Fruit fly (Drosophila melanogaster) whole organism, embryonic: ENCODE results near the gene CG1703.
A peak's percentile ranks its signal among the peaks of the same experiment; 100 is the strongest.

Experiments
- Atf3 ChIP-seq: fragments of 200-800 bp; sonication (Bioruptor generic); optimal IDR thresholded peaks from 3 replicates; lab custom pipeline; 2016; ENCODE audit warnings: missing biosample characterization, missing genetic modification characterization
- Bgb ChIP-seq: fragments of 200-800 bp; sonication (Bioruptor generic); IDR thresholded peaks from 2 replicates; pipeline ENCODE4 v1.3.6; 2022; ENCODE audit warnings: missing biosample characterization, missing genetic modification characterization; ENCODE audit not compliant: partially characterized antibody
- Blimp-1 ChIP-seq: fragments of 200-800 bp; sonication (Bioruptor generic); optimal IDR thresholded peaks from 3 replicates; lab custom pipeline; 2018; ENCODE audit warnings: missing biosample characterization, missing genetic modification characterization, mild to moderate bottlenecking, moderate library complexity, missing genetic modification reagents
- CG10366 ChIP-seq: fragments of 200-800 bp; sonication (Bioruptor generic); IDR thresholded peaks from 2 replicates; pipeline ENCODE4 v1.3.6; 2022; ENCODE audit warnings: missing biosample characterization, missing genetic modification characterization
- CG10654 ChIP-seq: fragments of 200-800 bp; sonication (Bioruptor generic); optimal IDR thresholded peaks from 2 replicates; lab custom pipeline; 2016; ENCODE audit warnings: missing biosample characterization, missing genetic modification characterization
- CG11085 ChIP-seq: fragments of 200-800 bp; sonication (Bioruptor generic); IDR thresholded peaks from 2 replicates; pipeline ENCODE4 v1.3.6; 2022; ENCODE audit warnings: missing biosample characterization, missing genetic modification characterization
- CG13287 ChIP-seq: fragments of 200-800 bp; sonication (Bioruptor generic); IDR thresholded peaks from 2 replicates; pipeline ENCODE4 v1.3.6; 2022; ENCODE audit warnings: missing biosample characterization, missing genetic modification characterization; ENCODE audit not compliant: partially characterized antibody
- CG14667 ChIP-seq: fragments of 200-800 bp; sonication (Bioruptor generic); IDR thresholded peaks from 2 replicates; pipeline ENCODE4 v1.3.6; 2022; ENCODE audit warnings: missing biosample characterization, missing genetic modification characterization
- CG14710 ChIP-seq: fragments of 200-800 bp; sonication (Bioruptor generic); optimal IDR thresholded peaks from 3 replicates; lab custom pipeline; 2019; ENCODE audit warnings: missing biosample characterization, mild to moderate bottlenecking, missing genetic modification characterization, moderate library complexity
- CG15696 ChIP-seq: fragments of 200-800 bp; sonication (Bioruptor generic); optimal IDR thresholded peaks from 2 replicates; lab custom pipeline; 2019; ENCODE audit warnings: missing biosample characterization, mild to moderate bottlenecking, missing genetic modification characterization, moderate library complexity
- CG1603 ChIP-seq: fragments of 200-800 bp; sonication (Bioruptor generic); optimal IDR thresholded peaks from 2 replicates; lab custom pipeline; 2019; ENCODE audit warnings: missing biosample characterization, mild to moderate bottlenecking, missing genetic modification characterization, moderate library complexity
- CG1832 ChIP-seq: fragments of 200-800 bp; sonication (Bioruptor generic); optimal IDR thresholded peaks from 2 replicates; lab custom pipeline; 2017; ENCODE audit warnings: missing biosample characterization, mild to moderate bottlenecking, missing genetic modification characterization, inconsistent platforms
- CG31441 ChIP-seq: fragments of 200-800 bp; sonication (Bioruptor generic); IDR thresholded peaks from 2 replicates; pipeline ENCODE4 v1.3.6; 2022; ENCODE audit warnings: missing biosample characterization, missing genetic modification characterization
- CG3407 ChIP-seq: fragments of 200-800 bp; sonication (Bioruptor generic); optimal IDR thresholded peaks from 2 replicates; lab custom pipeline; 2018; ENCODE audit warnings: missing biosample characterization, mild to moderate bottlenecking, missing genetic modification characterization
- CG4707 ChIP-seq: fragments of 200-800 bp; sonication (Bioruptor generic); optimal IDR thresholded peaks from 2 replicates; lab custom pipeline; 2018; ENCODE audit warnings: missing biosample characterization, mild to moderate bottlenecking, missing genetic modification characterization, moderate library complexity
- CG4820 ChIP-seq: fragments of 200-800 bp; sonication (Bioruptor generic); optimal IDR thresholded peaks from 3 replicates; lab custom pipeline; 2016; ENCODE audit warnings: missing biosample characterization, missing genetic modification characterization
- CG5180 ChIP-seq: fragments of 200-800 bp; sonication (Bioruptor generic); optimal IDR thresholded peaks from 3 replicates; lab custom pipeline; 2017; ENCODE audit warnings: missing biosample characterization, missing genetic modification characterization, mild to moderate bottlenecking, moderate library complexity, missing genetic modification reagents
- CG6272 ChIP-seq: fragments of 200-800 bp; sonication (Bioruptor generic); IDR thresholded peaks from 2 replicates; pipeline ENCODE4 v1.3.6; 2022; ENCODE audit warnings: missing biosample characterization, missing genetic modification characterization
- CG6654 ChIP-seq: fragments of 200-800 bp; sonication (Bioruptor generic); optimal IDR thresholded peaks from 2 replicates; lab custom pipeline; 2017; ENCODE audit warnings: missing biosample characterization, mild to moderate bottlenecking, missing genetic modification characterization
- CG6683 ChIP-seq: fragments of 200-800 bp; sonication (Bioruptor generic); optimal IDR thresholded peaks from 2 replicates; lab custom pipeline; 2017; ENCODE audit warnings: missing biosample characterization, mild to moderate bottlenecking, missing genetic modification characterization, missing genetic modification reagents
- CG7987 ChIP-seq: fragments of 200-800 bp; sonication (Bioruptor generic); optimal IDR thresholded peaks from 2 replicates; lab custom pipeline; 2018; ENCODE audit warnings: missing biosample characterization, mild to moderate bottlenecking, missing genetic modification characterization, moderate library complexity
- CG8290 ChIP-seq, 3 experiments: fragments of 200-800 bp; sonication (Bioruptor generic); optimal IDR thresholded peaks; 2 replicates each; lab custom pipeline; 2016 to 2019; ENCODE audit warnings: missing biosample characterization in 3 of 3, missing genetic modification characterization in 3 of 3, mild to moderate bottlenecking in 2 of 3, moderate library complexity in 1 of 3
- CG8924 ChIP-seq: fragments of 200-800 bp; optimal IDR thresholded peaks from 3 replicates; lab custom pipeline; 2019; ENCODE audit warnings: missing biosample characterization, mild to moderate bottlenecking, missing genetic modification characterization, moderate library complexity
- Dad ChIP-seq: fragments of 200-800 bp; sonication (Bioruptor generic); optimal IDR thresholded peaks from 3 replicates; lab custom pipeline; 2016; ENCODE audit warnings: missing biosample characterization, missing genetic modification characterization
- HLHmδ ChIP-seq: fragments of 200-800 bp; sonication (Bioruptor generic); optimal IDR thresholded peaks from 2 replicates; lab custom pipeline; 2018; ENCODE audit warnings: missing biosample characterization, mild to moderate bottlenecking, missing genetic modification characterization, moderate library complexity
- Hr39 ChIP-seq: fragments of >200 bp; optimal IDR thresholded peaks from 2 replicates; lab custom pipeline; 2017
- Hsf ChIP-seq: fragments of 200-800 bp; sonication (Bioruptor generic); optimal IDR thresholded peaks from 3 replicates; lab custom pipeline; 2016; ENCODE audit warnings: missing biosample characterization, missing genetic modification characterization
- Nf-YB ChIP-seq: fragments of 200-800 bp; sonication (Bioruptor generic); optimal IDR thresholded peaks from 3 replicates; lab custom pipeline; 2019; ENCODE audit warnings: missing biosample characterization, mild to moderate bottlenecking, missing genetic modification characterization, moderate library complexity
- PHDP ChIP-seq: fragments of 200-800 bp; sonication (Bioruptor generic); optimal IDR thresholded peaks from 3 replicates; lab custom pipeline; 2018; ENCODE audit warnings: missing biosample characterization, mild to moderate bottlenecking, missing genetic modification characterization, moderate library complexity
- Sin3A ChIP-seq: fragments of >200 bp; optimal IDR thresholded peaks from 2 replicates; lab custom pipeline; 2018
- Six4 ChIP-seq: fragments of 200-800 bp; sonication (Bioruptor generic); optimal IDR thresholded peaks from 2 replicates; lab custom pipeline; 2016; ENCODE audit warnings: missing biosample characterization, missing genetic modification characterization
- Sry-δ ChIP-seq: fragments of 200-800 bp; sonication (Bioruptor generic); optimal IDR thresholded peaks from 2 replicates; lab custom pipeline; 2016; ENCODE audit warnings: missing biosample characterization, missing genetic modification characterization
- ap ChIP-seq: fragments of 200-800 bp; sonication (Bioruptor generic); IDR thresholded peaks from 2 replicates; pipeline ENCODE4 v1.3.6; 2022; ENCODE audit warnings: missing biosample characterization, missing genetic modification characterization
- bigmax ChIP-seq: fragments of 200-800 bp; sonication (Bioruptor generic); optimal IDR thresholded peaks from 2 replicates; lab custom pipeline; 2018; ENCODE audit warnings: missing biosample characterization, mild to moderate bottlenecking, missing genetic modification characterization
- br ChIP-seq: fragments of >200 bp; optimal IDR thresholded peaks from 2 replicates; lab custom pipeline; 2017
- cato ChIP-seq: fragments of 200-800 bp; sonication (Bioruptor generic); optimal IDR thresholded peaks from 2 replicates; lab custom pipeline; 2016; ENCODE audit warnings: missing biosample characterization, missing genetic modification characterization, borderline replicate concordance
- ems ChIP-seq: fragments of 200-800 bp; sonication (Bioruptor generic); optimal IDR thresholded peaks from 3 replicates; lab custom pipeline; 2016; ENCODE audit warnings: missing biosample characterization, missing genetic modification characterization
- exex ChIP-seq: fragments of 200-800 bp; sonication (Bioruptor generic); optimal IDR thresholded peaks from 4 replicates; lab custom pipeline; 2018; ENCODE audit warnings: missing biosample characterization, mild to moderate bottlenecking, missing genetic modification characterization, moderate library complexity
- eyg ChIP-seq: fragments of 200-800 bp; sonication (Bioruptor generic); optimal IDR thresholded peaks from 3 replicates; lab custom pipeline; 2016; ENCODE audit warnings: missing biosample characterization, missing genetic modification characterization
- gro ChIP-seq: fragments of 200-800 bp; sonication (Bioruptor generic); optimal IDR thresholded peaks from 2 replicates; lab custom pipeline; 2016; ENCODE audit warnings: missing biosample characterization, missing genetic modification characterization
- kay ChIP-seq: fragments of 200-800 bp; sonication (Bioruptor generic); optimal IDR thresholded peaks from 2 replicates; lab custom pipeline; 2016; ENCODE audit warnings: missing biosample characterization, missing genetic modification characterization
- klu ChIP-seq: fragments of 200-800 bp; sonication (Bioruptor generic); IDR thresholded peaks from 2 replicates; pipeline ENCODE4 v1.3.6; 2022; ENCODE audit warnings: missing biosample characterization, missing genetic modification characterization
- nmo ChIP-seq: fragments of 200-800 bp; sonication (Bioruptor generic); optimal IDR thresholded peaks from 2 replicates; lab custom pipeline; 2018; ENCODE audit warnings: missing biosample characterization, mild to moderate bottlenecking, missing genetic modification characterization, moderate library complexity
- otp ChIP-seq: fragments of 200-800 bp; sonication (Bioruptor generic); IDR thresholded peaks from 3 replicates; pipeline ENCODE4, ENCODE4 v1.3.6; 2022; ENCODE audit warnings: missing biosample characterization, missing genetic modification characterization
- pzg ChIP-seq: fragments of 200-800 bp; sonication (Bioruptor generic); optimal IDR thresholded peaks from 3 replicates; lab custom pipeline; 2018; ENCODE audit warnings: missing biosample characterization, mild to moderate bottlenecking, missing genetic modification characterization, moderate library complexity
- run ChIP-seq: fragments of 200-800 bp; sonication (Bioruptor generic); optimal IDR thresholded peaks from 3 replicates; lab custom pipeline; 2018; ENCODE audit warnings: missing biosample characterization, mild to moderate bottlenecking, missing genetic modification characterization
- scrt ChIP-seq: fragments of 200-800 bp; sonication (Bioruptor generic); optimal IDR thresholded peaks from 2 replicates; lab custom pipeline; 2018; ENCODE audit warnings: missing biosample characterization, mild to moderate bottlenecking, missing genetic modification characterization, moderate library complexity
- shn ChIP-seq: fragments of 200-800 bp; sonication (Bioruptor generic); optimal IDR thresholded peaks from 3 replicates; lab custom pipeline; 2016; ENCODE audit warnings: missing biosample characterization, missing genetic modification characterization
- tgo ChIP-seq: fragments of 200-800 bp; sonication (Bioruptor generic); IDR thresholded peaks from 3 replicates; pipeline ENCODE4 v1.3.6; 2022; ENCODE audit warnings: missing biosample characterization, missing genetic modification characterization
- unc-4 ChIP-seq: fragments of 200-800 bp; sonication (Bioruptor generic); IDR thresholded peaks from 2 replicates; pipeline ENCODE4 v1.3.6; 2022; ENCODE audit warnings: missing biosample characterization, missing genetic modification characterization; ENCODE audit not compliant: partially characterized antibody

CG1703 gene

dm6 chrX:11621866-11622648 lies 10.3 kb downstream of the CG1703 start, which contains the start of gene Ptp10D (continued):
- TF ChIP-seq unc-4 (peak; percentile 83), CG14667 (GFP tag; lab: Robert Waterston, UW) (no peak), CG1603 (tag; lab: Kevin White, UChicago) (peak; percentile 31), ap (no peak), scrt (peak; percentile 22), CG4707 (no peak), CG6683 (no peak), CG3407 (GFP tag; lab: Kevin White, UChicago) (no peak), CG6654 (GFP tag; lab: Kevin White, UChicago) (no peak), CG4820 (GFP tag; lab: Kevin White, UChicago) (no peak), CG1832 (GFP tag; lab: Kevin White, UChicago) (no peak), CG10654 (GFP tag; lab: Kevin White, UChicago) (no peak), CG5180 (GFP tag; lab: Kevin White, UChicago) (no peak), klu (GFP tag; lab: Robert Waterston, UW) (no peak), kay (GFP tag; lab: Kevin White, UChicago) (no peak), CG8924 (tag; lab: Kevin White, UChicago) (peak; percentile 57), nmo (GFP tag; lab: Kevin White, UChicago) (no peak), cato (GFP tag; lab: Kevin White, UChicago) (no peak), br (no peak), PHDP (tag; lab: Kevin White, UChicago) (peak; percentile 11), CG13287 (GFP tag; lab: Robert Waterston, UW) (peak; percentile 86), gro (GFP tag; lab: Kevin White, UChicago) (peak; percentile 63), CG6272 (no peak), otp (GFP tag; lab: Robert Waterston, UW) (no peak; the same call in 2 of the 3 replicates), Nf-YB (GFP tag; lab: Kevin White, UChicago) (no peak), Dad (GFP tag; lab: Kevin White, UChicago) (no peak), Sin3A (lab: Kevin White, UChicago) (peak; percentile 55), CG7987 (GFP tag; lab: Kevin White, UChicago) (peak; percentile 42), Hsf (GFP tag; lab: Kevin White, UChicago) (no peak), tgo (GFP tag; lab: Robert Waterston, UW) (no peak), Six4 (GFP tag; lab: Kevin White, UChicago) (no peak), ems (GFP tag; lab: Kevin White, UChicago) (no peak), pzg (peak; percentile 78), CG31441 (GFP tag; lab: Robert Waterston, UW) (no peak), Blimp-1 (GFP tag; lab: Kevin White, UChicago) (peak; percentile 19), CG8290 (GFP tag; optimal IDR thresholded peaks at IDR 0.05; lab: Kevin White, UChicago) (no peak), CG8290 (tag; optimal IDR thresholded peaks at IDR 0.05; lab: Kevin White, UChicago) (peak in 1 of 2 experiments; percentile 84), CG10366 (GFP tag; lab: Robert Waterston, UW) (no peak), Bgb (GFP tag; lab: Robert Waterston, UW) (peak; percentile 96), eyg (no peak), run (tag; lab: Kevin White, UChicago) (no peak), Atf3 (no peak), shn (GFP tag; lab: Kevin White, UChicago) (no peak), CG15696 (tag; lab: Kevin White, UChicago) (no peak), Sry-δ (GFP tag; lab: Kevin White, UChicago) (peak; percentile 89), bigmax (no peak), HLHmδ (GFP tag; lab: Kevin White, UChicago) (peak; percentile 69), Hr39 (lab: Kevin White, UChicago) (no peak), CG11085 (GFP tag; lab: Robert Waterston, UW) (no peak), exex (tag; lab: Kevin White, UChicago) (no peak), CG14710 (tag; lab: Kevin White, UChicago) (no peak)
